Fruit fly (Drosophila melanogaster) whole organism, embryonic: Measurements from ENCODE around the gene P5CDh2.
A peak's percentile ranks its signal among the peaks of the same experiment; 100 is the strongest.

Source experiments
- Atf-2 ChIP-seq: fragments of 200-800 bp; sonication (Bioruptor generic); optimal IDR thresholded peaks from 2 replicates; lab custom pipeline; 2016; ENCODE audit warnings: missing biosample characterization, missing genetic modification characterization
- Bdp1 ChIP-seq: fragments of 200-800 bp; sonication (Bioruptor generic); optimal IDR thresholded peaks from 3 replicates; lab custom pipeline; 2016; ENCODE audit warnings: missing biosample characterization, missing genetic modification characterization
- Bteb2 ChIP-seq: fragments of 200-800 bp; sonication (Bioruptor generic); optimal IDR thresholded peaks from 2 replicates; lab custom pipeline; 2016; ENCODE audit warnings: missing biosample characterization, missing genetic modification characterization
- C15 ChIP-seq: fragments of 200-800 bp; sonication (Bioruptor generic); IDR thresholded peaks from 3 replicates; pipeline ENCODE4 v1.3.6; 2022; ENCODE audit warnings: missing biosample characterization, missing genetic modification characterization
- CG12071 ChIP-seq: fragments of 200-800 bp; sonication (Bioruptor generic); optimal IDR thresholded peaks from 3 replicates; lab custom pipeline; 2018; ENCODE audit warnings: missing biosample characterization, mild to moderate bottlenecking, missing genetic modification characterization
- CG12104 ChIP-seq: fragments of 200-800 bp; sonication (Bioruptor generic); optimal IDR thresholded peaks from 3 replicates; lab custom pipeline; 2016; ENCODE audit warnings: missing biosample characterization, missing genetic modification characterization
- CG12155 ChIP-seq: fragments of 200-800 bp; sonication (Bioruptor generic); optimal IDR thresholded peaks from 3 replicates; lab custom pipeline; 2016; ENCODE audit warnings: missing biosample characterization, missing genetic modification characterization
- CG13624 ChIP-seq: fragments of 200-800 bp; sonication (Bioruptor generic); optimal IDR thresholded peaks from 2 replicates; lab custom pipeline; 2016; ENCODE audit warnings: missing biosample characterization, missing genetic modification characterization
- CG13894 ChIP-seq: fragments of 200-800 bp; sonication (Bioruptor generic); optimal IDR thresholded peaks from 3 replicates; lab custom pipeline; 2018; ENCODE audit warnings: missing biosample characterization, mild to moderate bottlenecking, missing genetic modification characterization, moderate library complexity
- CG16815 ChIP-seq: fragments of 200-800 bp; sonication (Bioruptor generic); optimal IDR thresholded peaks from 3 replicates; lab custom pipeline; 2017; ENCODE audit warnings: missing biosample characterization, mild to moderate bottlenecking, missing genetic modification characterization
- CG17186 ChIP-seq: fragments of 200-800 bp; sonication (Bioruptor generic); optimal IDR thresholded peaks from 3 replicates; lab custom pipeline; 2017; ENCODE audit warnings: missing biosample characterization, missing genetic modification reagents, missing genetic modification characterization
- CG17802 ChIP-seq: fragments of 200-800 bp; sonication (Bioruptor generic); optimal IDR thresholded peaks from 2 replicates; lab custom pipeline; 2018; ENCODE audit warnings: missing biosample characterization, mild to moderate bottlenecking, missing genetic modification characterization, moderate library complexity
- CG18011 ChIP-seq: fragments of 200-800 bp; sonication (Bioruptor generic); optimal IDR thresholded peaks from 2 replicates; lab custom pipeline; 2017; ENCODE audit warnings: missing biosample characterization, missing genetic modification characterization, mild to moderate bottlenecking, moderate library complexity, missing genotype
- CG2116 ChIP-seq: fragments of 200-800 bp; sonication (Bioruptor generic); optimal IDR thresholded peaks from 3 replicates; lab custom pipeline; 2018; ENCODE audit warnings: missing biosample characterization, mild to moderate bottlenecking, missing genetic modification characterization
- CG2202 ChIP-seq: fragments of 200-800 bp; sonication (Bioruptor generic); optimal IDR thresholded peaks from 2 replicates; lab custom pipeline; 2018; ENCODE audit warnings: missing biosample characterization, mild to moderate bottlenecking, missing genetic modification characterization
- CG2875 ChIP-seq: fragments of 200-800 bp; sonication (Bioruptor generic); optimal IDR thresholded peaks from 2 replicates; lab custom pipeline; 2017; ENCODE audit warnings: missing biosample characterization, mild to moderate bottlenecking, missing genetic modification characterization, missing genetic modification reagents
- CG30020 ChIP-seq: fragments of 200-800 bp; optimal IDR thresholded peaks from 2 replicates; lab custom pipeline; 2019; ENCODE audit warnings: missing biosample characterization, mild to moderate bottlenecking, missing genetic modification characterization, moderate library complexity
- CG30403 ChIP-seq: fragments of 200-800 bp; sonication (Bioruptor generic); optimal IDR thresholded peaks from 3 replicates; lab custom pipeline; 2016; ENCODE audit warnings: missing biosample characterization, missing genetic modification characterization
- CG30431 ChIP-seq: fragments of 200-800 bp; sonication (Bioruptor generic); optimal IDR thresholded peaks from 2 replicates; lab custom pipeline; 2017; ENCODE audit warnings: missing biosample characterization, missing genetic modification characterization
- CG32532 ChIP-seq: fragments of 200-800 bp; sonication (Bioruptor generic); IDR thresholded peaks from 2 replicates; pipeline ENCODE4 v1.3.6; 2022; ENCODE audit warnings: missing biosample characterization, missing genetic modification characterization
- CG3281 ChIP-seq: fragments of 200-800 bp; sonication (Bioruptor generic); optimal IDR thresholded peaks from 3 replicates; lab custom pipeline; 2017; ENCODE audit warnings: missing biosample characterization, mild to moderate bottlenecking, missing genetic modification characterization
- CG3726 ChIP-seq: fragments of 200-800 bp; sonication (Bioruptor generic); IDR thresholded peaks from 3 replicates; pipeline ENCODE4, ENCODE4 v1.3.6; 2022; ENCODE audit warnings: missing biosample characterization, missing genetic modification characterization
- CG4328 ChIP-seq: fragments of 200-800 bp; sonication (Bioruptor generic); optimal IDR thresholded peaks from 3 replicates; lab custom pipeline; 2017; ENCODE audit warnings: missing biosample characterization, missing genetic modification reagents, missing genetic modification characterization
- CG4360 ChIP-seq: fragments of 200-800 bp; sonication (Bioruptor generic); IDR thresholded peaks from 2 replicates; pipeline ENCODE4 v1.3.6; 2022; ENCODE audit warnings: missing biosample characterization, missing genetic modification characterization
- CG7987 ChIP-seq: fragments of 200-800 bp; sonication (Bioruptor generic); optimal IDR thresholded peaks from 2 replicates; lab custom pipeline; 2018; ENCODE audit warnings: missing biosample characterization, mild to moderate bottlenecking, missing genetic modification characterization, moderate library complexity
- CG8944 ChIP-seq: fragments of 200-800 bp; sonication (Bioruptor generic); optimal IDR thresholded peaks from 3 replicates; lab custom pipeline; 2016; ENCODE audit warnings: missing biosample characterization, missing genetic modification characterization
- Dip2 ChIP-seq: fragments of 200-800 bp; sonication (Bioruptor generic); IDR thresholded peaks from 2 replicates; pipeline ENCODE4 v1.3.6; 2022; ENCODE audit warnings: missing biosample characterization, missing genetic modification characterization
- E2f1 ChIP-seq: fragments of 200-800 bp; sonication (Bioruptor generic); IDR thresholded peaks from 2 replicates; pipeline ENCODE4 v1.3.6; 2022; ENCODE audit warnings: missing biosample characterization, missing genetic modification characterization
- Fer3 ChIP-seq: fragments of 200-800 bp; sonication (Bioruptor generic); optimal IDR thresholded peaks from 2 replicates; lab custom pipeline; 2018; ENCODE audit warnings: missing biosample characterization, mild to moderate bottlenecking, missing genetic modification characterization, moderate library complexity
- GATAe ChIP-seq: fragments of 200-800 bp; sonication (Bioruptor generic); conservative IDR thresholded peaks from 2 replicates; pipeline ENCODE4 v1.3.6; 2022; ENCODE audit warnings: missing biosample characterization, missing genetic modification characterization
- HLH3B ChIP-seq: fragments of 200-800 bp; sonication (Bioruptor generic); IDR thresholded peaks from 2 replicates; pipeline ENCODE4 v1.3.6; 2022; ENCODE audit warnings: missing biosample characterization, missing genetic modification characterization
- Mes4 ChIP-seq: fragments of 200-800 bp; sonication (Bioruptor generic); optimal IDR thresholded peaks from 2 replicates; lab custom pipeline; 2016; ENCODE audit warnings: missing biosample characterization, missing genetic modification characterization
- Oaz ChIP-seq: fragments of 200-800 bp; sonication (Bioruptor generic); IDR thresholded peaks from 2 replicates; pipeline ENCODE4 v1.3.6; 2022; ENCODE audit warnings: missing biosample characterization, missing genetic modification characterization
- Ptx1 ChIP-seq: fragments of 200-800 bp; sonication (Bioruptor generic); IDR thresholded peaks from 2 replicates; pipeline ENCODE4 v1.3.6; 2022; ENCODE audit warnings: missing biosample characterization, missing genetic modification characterization
- Rfx ChIP-seq: fragments of 200-800 bp; sonication (Bioruptor generic); IDR thresholded peaks from 2 replicates; pipeline ENCODE4 v1.3.6; 2022; ENCODE audit warnings: missing biosample characterization, missing genetic modification characterization
- Tbp ChIP-seq: fragments of >200 bp; optimal IDR thresholded peaks from 2 replicates; lab custom pipeline; 2018; ENCODE audit warnings: missing biosample characterization, missing genetic modification characterization
- crc ChIP-seq: fragments of 200-800 bp; sonication (Bioruptor generic); optimal IDR thresholded peaks from 2 replicates; lab custom pipeline; 2016; ENCODE audit warnings: missing biosample characterization, missing genetic modification characterization
- da ChIP-seq: fragments of 200-800 bp; sonication (Bioruptor generic); optimal IDR thresholded peaks from 2 replicates; lab custom pipeline; 2016; ENCODE audit warnings: missing biosample characterization, missing genetic modification characterization
- fd64A ChIP-seq: fragments of 200-800 bp; sonication (Bioruptor generic); optimal IDR thresholded peaks from 3 replicates; lab custom pipeline; 2018; ENCODE audit warnings: missing biosample characterization, mild to moderate bottlenecking, missing genetic modification characterization
- lov ChIP-seq, 2 experiments: fragments of 200-800 bp in 1 of 2; fragments of >200 bp in 1 of 2; sonication (Bioruptor generic) in 1 of 2; IDR thresholded peaks in 1 of 2; optimal IDR thresholded peaks in 1 of 2; 2 replicates in 1 of 2; 3 replicates in 1 of 2; pipeline versions ENCODE4 v1.3.6 to Lab custom; 2017 to 2022; ENCODE audit warnings: missing biosample characterization in 1 of 2, missing genetic modification characterization in 1 of 2
- nmo ChIP-seq: fragments of 200-800 bp; sonication (Bioruptor generic); optimal IDR thresholded peaks from 2 replicates; lab custom pipeline; 2018; ENCODE audit warnings: missing biosample characterization, mild to moderate bottlenecking, missing genetic modification characterization, moderate library complexity
- phol ChIP-seq: fragments of 200-800 bp; sonication (Bioruptor generic); optimal IDR thresholded peaks from 3 replicates; lab custom pipeline; 2018; ENCODE audit warnings: missing biosample characterization, mild to moderate bottlenecking, missing genetic modification characterization, moderate library complexity
- pnt ChIP-seq: fragments of 200-800 bp; sonication (Bioruptor generic); optimal IDR thresholded peaks from 3 replicates; lab custom pipeline; 2016; ENCODE audit warnings: missing biosample characterization, missing genetic modification characterization
- prd ChIP-seq, 3 experiments: fragments of >200 bp in 2 of 3; fragments of 200-800 bp in 1 of 3; sonication (Bioruptor generic) in 1 of 3; optimal IDR thresholded peaks in 2 of 3; IDR thresholded peaks in 1 of 3; 2 replicates in 2 of 3; 3 replicates in 1 of 3; pipeline versions ENCODE4 v1.3.6 to Lab custom; 2017 to 2022; ENCODE audit warnings: missing biosample characterization in 1 of 3, missing genetic modification characterization in 1 of 3
- run ChIP-seq: fragments of 200-800 bp; sonication (Bioruptor generic); optimal IDR thresholded peaks from 3 replicates; lab custom pipeline; 2018; ENCODE audit warnings: missing biosample characterization, mild to moderate bottlenecking, missing genetic modification characterization
- scrt ChIP-seq: fragments of 200-800 bp; sonication (Bioruptor generic); optimal IDR thresholded peaks from 2 replicates; lab custom pipeline; 2018; ENCODE audit warnings: missing biosample characterization, mild to moderate bottlenecking, missing genetic modification characterization, moderate library complexity
- sima ChIP-seq: fragments of 200-800 bp; sonication (Bioruptor generic); optimal IDR thresholded peaks from 2 replicates; lab custom pipeline; 2016; ENCODE audit warnings: missing biosample characterization, missing genetic modification characterization
- usp ChIP-seq: fragments of >200 bp; optimal IDR thresholded peaks from 2 replicates; lab custom pipeline; 2017; ENCODE audit warnings: missing biosample characterization, missing genetic modification characterization

P5CDh2 gene

DNA sequence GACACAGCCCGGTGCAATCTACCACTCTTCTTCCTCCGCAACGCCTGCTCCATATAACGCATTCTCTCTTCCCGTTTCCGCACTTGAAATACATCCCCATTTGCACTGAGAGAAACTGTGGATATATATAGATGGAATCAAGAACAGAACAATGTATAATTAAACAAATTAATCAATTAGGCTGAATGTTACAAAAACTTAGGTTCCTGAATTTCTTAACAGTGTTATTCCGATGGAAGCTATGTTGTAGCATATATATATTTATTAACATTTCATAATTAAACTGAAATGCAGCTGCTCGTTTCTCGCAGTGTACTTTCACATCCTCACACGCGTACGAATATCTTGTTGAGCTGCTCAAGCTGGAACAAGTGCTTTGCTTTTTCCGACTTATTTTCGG lies 18.2 kb upstream of the P5CDh2 start (continued):
- TF ChIP-seq usp (GFP tag; lab: Kevin White, UChicago) (no peak), CG18011 (no peak), Mes4 (GFP tag; lab: Kevin White, UChicago) (no peak), CG3726 (GFP tag; lab: Robert Waterston, UW) (no peak), da (GFP tag; lab: Kevin White, UChicago) (no peak), CG17186 (no peak), prd (optimal IDR thresholded peaks at IDR 0.05; lab: Kevin White, UChicago) (no peak), prd (GFP tag; IDR thresholded peaks at IDR 0.05; lab: Robert Waterston, UW) (peak; percentile 68), sima (GFP tag; lab: Kevin White, UChicago) (no peak), fd64A (GFP tag; lab: Kevin White, UChicago) (no peak), Atf-2 (GFP tag; lab: Kevin White, UChicago) (peak; percentile 39), nmo (GFP tag; lab: Kevin White, UChicago) (peak; percentile 63), CG3281 (no peak), CG13894 (no peak), CG30431 (GFP tag; lab: Kevin White, UChicago) (peak; percentile 50), CG4360 (no peak), Rfx (GFP tag; lab: Robert Waterston, UW) (no peak), CG12071 (GFP tag; lab: Kevin White, UChicago) (no peak), Ptx1 (GFP tag; lab: Robert Waterston, UW) (peak; percentile 42; the same call in 1 of the 2 replicates), CG12104 (GFP tag; lab: Kevin White, UChicago) (no peak), CG7987 (GFP tag; lab: Kevin White, UChicago) (no peak)

DNA sequence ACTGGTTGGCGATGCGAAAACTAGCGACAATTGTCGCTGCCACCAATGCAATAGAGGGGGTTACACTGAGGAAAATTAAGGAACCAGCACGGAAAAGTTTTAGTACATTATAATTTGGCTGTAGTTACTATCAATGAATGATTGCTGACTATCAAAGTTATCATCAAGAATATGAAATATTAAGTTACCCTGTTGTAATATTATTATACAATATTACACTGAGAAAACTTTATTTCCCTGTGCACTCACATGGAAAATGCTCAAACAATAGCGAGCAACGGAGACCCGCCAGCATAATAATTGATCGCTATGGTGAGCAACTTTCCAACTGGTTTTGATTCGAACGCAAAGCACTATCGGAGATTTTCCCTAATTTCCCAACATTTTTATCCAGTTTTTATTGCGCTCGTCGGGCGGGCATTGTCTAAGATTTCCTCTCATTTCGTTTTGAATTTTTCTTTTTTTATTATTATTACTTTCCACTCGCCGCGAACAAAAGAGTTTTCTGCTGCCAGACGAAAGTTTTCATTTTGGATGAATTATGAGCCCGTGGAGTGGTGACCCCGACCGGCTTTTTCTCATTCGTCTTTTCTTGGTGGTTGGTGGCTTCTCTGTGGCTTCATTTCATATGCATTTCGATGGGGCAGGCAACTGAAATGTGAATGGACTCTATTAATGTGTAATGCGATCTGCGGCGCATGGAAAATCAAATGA lies 15.4 kb upstream of the P5CDh2 start:
- TF ChIP-seq CG2202 (tag; lab: Kevin White, UChicago) = peak; percentile 83
- peak; percentile 9 for TF ChIP-seq Bdp1 (GFP tag; lab: Kevin White, UChicago)
- peak; percentile 85 for TF ChIP-seq phol (tag; lab: Kevin White, UChicago)
- peak; percentile 15 for TF ChIP-seq Atf-2 (GFP tag; lab: Kevin White, UChicago)
- no peak for TF ChIP-seq Dip2 (GFP tag; lab: Robert Waterston, UW)
- TF ChIP-seq C15 (GFP tag; lab: Robert Waterston, UW) = no peak
- no peak for TF ChIP-seq GATAe (GFP tag; lab: Robert Waterston, UW)
- TF ChIP-seq CG17802 (tag; lab: Kevin White, UChicago) = peak; percentile 34
- TF ChIP-seq da (GFP tag; lab: Kevin White, UChicago) = no peak
- TF ChIP-seq usp (GFP tag; lab: Kevin White, UChicago) = no peak
- TF ChIP-seq CG30020 = peak; percentile 69
- peak; percentile 41 for TF ChIP-seq CG2116 (GFP tag; lab: Kevin White, UChicago)
- peak; percentile 54 for TF ChIP-seq E2f1
- peak; percentile 83 for TF ChIP-seq run (tag; lab: Kevin White, UChicago)
- TF ChIP-seq CG8944 = peak; percentile 39
- TF ChIP-seq Oaz = no peak
- peak; percentile 94 for TF ChIP-seq CG2875
- TF ChIP-seq CG30403 (GFP tag; lab: Kevin White, UChicago) = peak; percentile 90
- TF ChIP-seq crc = no peak
- no peak for TF ChIP-seq lov (optimal IDR thresholded peaks at IDR 0.05; lab: Kevin White, UChicago)
- 0 out of 3 replicates have a peak, but pooled peaks have one; percentile 6 for TF ChIP-seq lov (GFP tag; IDR thresholded peaks at IDR 0.05; lab: Robert Waterston, UW)
- TF ChIP-seq CG13624 (GFP tag; lab: Kevin White, UChicago) = no peak
- TF ChIP-seq CG32532 (GFP tag; lab: Robert Waterston, UW) = no peak
- TF ChIP-seq pnt (GFP tag; lab: Kevin White, UChicago) = peak; percentile 80
- peak; percentile 25 for TF ChIP-seq Fer3
- TF ChIP-seq Bteb2 (GFP tag; lab: Kevin White, UChicago) = no peak
- peak; percentile 37 for TF ChIP-seq CG12155 (GFP tag; lab: Kevin White, UChicago)
- TF ChIP-seq scrt = peak; percentile 25
- TF ChIP-seq HLH3B (GFP tag; lab: Robert Waterston, UW) = peak; percentile 60
- TF ChIP-seq Tbp (GFP tag; lab: Kevin White, UChicago) = no peak
- peak; percentile 36 for TF ChIP-seq CG16815
- peak; percentile 9 for TF ChIP-seq CG4328
- peak; percentile 4 for TF ChIP-seq CG3281
